Worm (Caenorhabditis elegans): ENCODE results near the gene rpl-6.
A peak's percentile ranks its signal among the peaks of the same experiment; 100 is the strongest.

DNA sequence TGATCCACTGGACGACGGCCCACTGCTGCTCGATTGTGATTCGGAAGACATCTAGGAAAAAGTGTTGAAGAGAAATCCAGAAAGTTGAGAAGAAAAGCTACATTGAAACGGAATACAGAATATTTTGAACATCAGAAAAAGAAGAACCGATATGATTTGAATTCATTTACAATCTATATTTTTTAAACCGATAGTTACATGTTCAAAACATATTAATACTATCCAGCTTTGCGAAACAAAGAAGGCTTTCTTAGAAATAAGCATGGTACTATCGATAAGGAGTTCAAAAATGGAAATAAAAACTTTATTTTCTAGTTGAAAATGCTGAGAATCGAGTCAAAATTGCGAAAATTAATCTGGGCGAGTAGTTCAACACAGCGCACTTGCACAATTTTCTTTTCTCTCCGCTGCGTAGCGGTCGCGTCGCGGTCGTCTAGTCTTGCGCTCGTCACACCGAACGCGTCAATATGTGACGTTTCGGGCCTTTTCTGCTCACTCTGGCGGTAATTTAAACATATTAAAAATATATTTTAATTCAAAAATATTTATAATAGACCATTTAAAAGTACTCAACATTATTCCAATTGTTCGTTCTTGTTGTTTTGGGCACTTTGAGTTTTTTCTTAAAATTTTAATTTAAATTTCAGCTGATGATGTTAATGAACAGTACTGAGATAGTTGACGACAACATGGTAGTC, 46.0 kb upstream of the rpl-6 start, which contains the start of the genes syf-2 and K04G7.1:
- peak in 1 of 2 experiments; percentile 57 for TF ChIP-seq ztf-11 (tag; optimal IDR thresholded peaks at IDR 0.05)
- no peak for TF ChIP-seq sox-4 (tag; optimal IDR thresholded peaks at IDR 0.05)

All from whole organism, L1 larva.